Fruit fly (Drosophila melanogaster) whole organism, embryonic: ENCODE data around the gene CG7903.

Source experiments
- Aef1 ChIP-seq: fragments of 200-800 bp; sonication (Bioruptor generic); IDR thresholded peaks from 3 replicates; pipeline ENCODE4 v1.3.6; 2022; ENCODE audit warnings: missing biosample characterization, missing genetic modification characterization
- B-H1 ChIP-seq: fragments of 200-800 bp; sonication (Bioruptor generic); IDR thresholded peaks from 3 replicates; pipeline ENCODE4 v1.3.6; 2022; ENCODE audit warnings: missing biosample characterization, missing genetic modification characterization
- C15 ChIP-seq: fragments of 200-800 bp; sonication (Bioruptor generic); IDR thresholded peaks from 3 replicates; pipeline ENCODE4 v1.3.6; 2022; ENCODE audit warnings: missing biosample characterization, missing genetic modification characterization
- CG1024 ChIP-seq: fragments of 200-800 bp; sonication (Bioruptor generic); IDR thresholded peaks from 2 replicates; pipeline ENCODE4 v1.3.6; 2022; ENCODE audit warnings: missing biosample characterization, missing genetic modification characterization
- CG10267 ChIP-seq: fragments of 200-800 bp; sonication (Bioruptor generic); optimal IDR thresholded peaks from 2 replicates; lab custom pipeline; 2018; ENCODE audit warnings: missing biosample characterization, mild to moderate bottlenecking, missing genetic modification characterization, moderate library complexity
- CG12071 ChIP-seq: fragments of 200-800 bp; sonication (Bioruptor generic); optimal IDR thresholded peaks from 3 replicates; lab custom pipeline; 2018; ENCODE audit warnings: missing biosample characterization, mild to moderate bottlenecking, missing genetic modification characterization
- CG12391 ChIP-seq: fragments of 200-800 bp; sonication (Bioruptor generic); optimal IDR thresholded peaks from 3 replicates; lab custom pipeline; 2018; ENCODE audit warnings: missing biosample characterization, mild to moderate bottlenecking, missing genetic modification characterization, moderate library complexity
- CG12769 ChIP-seq: fragments of 200-800 bp; sonication (Bioruptor generic); optimal IDR thresholded peaks from 2 replicates; lab custom pipeline; 2019; ENCODE audit warnings: missing biosample characterization, mild to moderate bottlenecking, missing genetic modification characterization, moderate library complexity
- CG13296 ChIP-seq: fragments of 200-800 bp; sonication (Bioruptor generic); optimal IDR thresholded peaks from 3 replicates; lab custom pipeline; 2018; ENCODE audit warnings: missing biosample characterization, mild to moderate bottlenecking, missing genetic modification characterization
- CG13624 ChIP-seq: fragments of 200-800 bp; sonication (Bioruptor generic); optimal IDR thresholded peaks from 2 replicates; lab custom pipeline; 2016; ENCODE audit warnings: missing biosample characterization, missing genetic modification characterization
- CG13894 ChIP-seq: fragments of 200-800 bp; sonication (Bioruptor generic); optimal IDR thresholded peaks from 3 replicates; lab custom pipeline; 2018; ENCODE audit warnings: missing biosample characterization, mild to moderate bottlenecking, missing genetic modification characterization, moderate library complexity
- CG14050 ChIP-seq: fragments of 200-800 bp; sonication (Bioruptor generic); IDR thresholded peaks from 3 replicates; pipeline ENCODE4 v1.3.6; 2022; ENCODE audit warnings: missing biosample characterization, missing genetic modification characterization
- CG14965 ChIP-seq: fragments of 200-800 bp; sonication (Bioruptor generic); optimal IDR thresholded peaks from 2 replicates; lab custom pipeline; 2016; ENCODE audit warnings: missing biosample characterization, missing genetic modification characterization, borderline replicate concordance
- CG1529 ChIP-seq: fragments of 200-800 bp; sonication (Bioruptor generic); optimal IDR thresholded peaks from 3 replicates; lab custom pipeline; 2018; ENCODE audit warnings: missing biosample characterization, missing genetic modification characterization
- CG1647 ChIP-seq: fragments of 200-800 bp; sonication (Bioruptor generic); optimal IDR thresholded peaks from 3 replicates; lab custom pipeline; 2016; ENCODE audit warnings: missing biosample characterization, missing genetic modification characterization
- CG16813 ChIP-seq: fragments of 200-800 bp; sonication (Bioruptor generic); IDR thresholded peaks from 3 replicates; pipeline ENCODE4 v1.3.6; 2022; ENCODE audit warnings: missing biosample characterization, missing genetic modification characterization; ENCODE audit not compliant: partially characterized antibody
- CG18262 ChIP-seq: fragments of 200-800 bp; optimal IDR thresholded peaks from 3 replicates; lab custom pipeline; 2019; ENCODE audit warnings: missing biosample characterization, mild to moderate bottlenecking, missing genetic modification characterization, moderate library complexity
- CG33557 ChIP-seq: fragments of 200-800 bp; sonication (Bioruptor generic); optimal IDR thresholded peaks from 2 replicates; lab custom pipeline; 2019; ENCODE audit warnings: missing biosample characterization, mild to moderate bottlenecking, missing genetic modification characterization, moderate library complexity
- CG4730 ChIP-seq: fragments of 200-800 bp; sonication (Bioruptor generic); IDR thresholded peaks from 2 replicates; pipeline ENCODE4 v1.3.6; 2022; ENCODE audit warnings: missing biosample characterization, missing genetic modification characterization
- CG7963 ChIP-seq: fragments of 200-800 bp; sonication (Bioruptor generic); IDR thresholded peaks from 3 replicates; pipeline ENCODE4 v1.3.6; 2022; ENCODE audit warnings: missing biosample characterization, missing genetic modification characterization; ENCODE audit not compliant: partially characterized antibody
- CG9609 ChIP-seq: fragments of 200-800 bp; sonication (Bioruptor generic); optimal IDR thresholded peaks from 3 replicates; lab custom pipeline; 2016; ENCODE audit warnings: missing biosample characterization, missing genetic modification characterization
- Dbx ChIP-seq: fragments of 200-800 bp; sonication (Bioruptor generic); IDR thresholded peaks from 3 replicates; pipeline ENCODE4 v1.3.6; 2022; ENCODE audit warnings: missing biosample characterization, missing genetic modification characterization
- E2f2 ChIP-seq: fragments of 200-800 bp; sonication (Bioruptor generic); IDR thresholded peaks from 2 replicates; pipeline ENCODE4 v1.3.6; 2022; ENCODE audit warnings: missing biosample characterization, missing genetic modification characterization
- HHEX ChIP-seq: fragments of 200-800 bp; sonication (Bioruptor generic); optimal IDR thresholded peaks from 3 replicates; lab custom pipeline; 2017; ENCODE audit warnings: missing biosample characterization, mild to moderate bottlenecking, missing genetic modification characterization, missing genetic modification reagents
- Hand ChIP-seq: fragments of 200-800 bp; sonication (Bioruptor generic); optimal IDR thresholded peaks from 2 replicates; lab custom pipeline; 2017; ENCODE audit warnings: mild to moderate bottlenecking, missing biosample characterization, missing genetic modification reagents, missing genetic modification characterization
- Med ChIP-seq: fragments of 200-800 bp; sonication (Bioruptor generic); peaks from one replicate; lab custom pipeline; 2016; ENCODE audit warnings: missing biosample characterization, missing genetic modification characterization, mild to moderate bottlenecking, inconsistent platforms, moderate library complexity
- Oaz ChIP-seq: fragments of 200-800 bp; sonication (Bioruptor generic); IDR thresholded peaks from 2 replicates; pipeline ENCODE4 v1.3.6; 2022; ENCODE audit warnings: missing biosample characterization, missing genetic modification characterization
- PHDP ChIP-seq: fragments of 200-800 bp; sonication (Bioruptor generic); optimal IDR thresholded peaks from 3 replicates; lab custom pipeline; 2018; ENCODE audit warnings: missing biosample characterization, mild to moderate bottlenecking, missing genetic modification characterization, moderate library complexity
- Poxn ChIP-seq: fragments of 200-800 bp; sonication (Bioruptor generic); IDR thresholded peaks from 2 replicates; pipeline ENCODE4 v1.3.6; 2022; ENCODE audit warnings: missing biosample characterization, missing genetic modification characterization
- TFAM ChIP-seq: fragments of 200-800 bp; sonication (Bioruptor generic); optimal IDR thresholded peaks from 2 replicates; lab custom pipeline; 2017; ENCODE audit warnings: missing biosample characterization, missing genetic modification characterization, inconsistent platforms
- Tbp ChIP-seq: fragments of >200 bp; optimal IDR thresholded peaks from 2 replicates; lab custom pipeline; 2018; ENCODE audit warnings: missing biosample characterization, missing genetic modification characterization
- az2 ChIP-seq: fragments of 200-800 bp; sonication (Bioruptor generic); optimal IDR thresholded peaks from 3 replicates; lab custom pipeline; 2016; ENCODE audit warnings: missing biosample characterization, missing genetic modification characterization
- bowl ChIP-seq: fragments of 200-800 bp; sonication (Bioruptor generic); IDR thresholded peaks from 2 replicates; pipeline ENCODE4 v1.3.6; 2022; ENCODE audit warnings: missing biosample characterization, missing genetic modification characterization
- btn ChIP-seq: fragments of 200-800 bp; sonication (Bioruptor generic); optimal IDR thresholded peaks from 2 replicates; lab custom pipeline; 2016; ENCODE audit warnings: missing biosample characterization, missing genetic modification characterization
- crol ChIP-seq: fragments of 200-800 bp; sonication (Bioruptor generic); IDR thresholded peaks from 2 replicates; pipeline ENCODE4 v1.3.6; 2022; ENCODE audit warnings: missing biosample characterization, missing genetic modification characterization
- crp ChIP-seq, 2 experiments: fragments of 200-800 bp; sonication (Bioruptor generic); optimal IDR thresholded peaks; 2 replicates in 1 of 2; 3 replicates in 1 of 2; lab custom pipeline; 2017; ENCODE audit warnings: missing biosample characterization in 2 of 2, missing genetic modification characterization in 2 of 2, mild to moderate bottlenecking in 1 of 2, moderate library complexity in 1 of 2
- disco-r ChIP-seq: fragments of 200-800 bp; sonication (Bioruptor generic); optimal IDR thresholded peaks from 2 replicates; lab custom pipeline; 2016; ENCODE audit warnings: missing biosample characterization, missing genetic modification characterization
- en ChIP-seq: fragments of 200-800 bp; sonication (Bioruptor generic); optimal IDR thresholded peaks from 2 replicates; lab custom pipeline; 2016; ENCODE audit warnings: missing biosample characterization, missing genetic modification characterization
- ind ChIP-seq: fragments of 200-800 bp; sonication (Bioruptor generic); optimal IDR thresholded peaks from 3 replicates; lab custom pipeline; 2016; ENCODE audit warnings: missing biosample characterization, missing genetic modification characterization
- insv ChIP-seq, 2 experiments: fragments of 200-800 bp; sonication (Bioruptor generic); optimal IDR thresholded peaks; 3 replicates each; lab custom pipeline; 2016 to 2018; ENCODE audit warnings: missing biosample characterization in 2 of 2, missing genetic modification characterization in 2 of 2
- inv ChIP-seq: fragments of 200-800 bp; sonication (Bioruptor generic); IDR thresholded peaks from 2 replicates; pipeline ENCODE4 v1.3.6; 2022; ENCODE audit warnings: missing biosample characterization, missing genetic modification characterization; ENCODE audit not compliant: partially characterized antibody
- jing ChIP-seq: fragments of 200-800 bp; sonication (Bioruptor generic); optimal IDR thresholded peaks from 2 replicates; lab custom pipeline; 2018; ENCODE audit warnings: missing biosample characterization, mild to moderate bottlenecking, missing genetic modification characterization
- maf-S ChIP-seq: fragments of 200-800 bp; sonication (Bioruptor generic); optimal IDR thresholded peaks from 2 replicates; lab custom pipeline; 2016; ENCODE audit warnings: missing biosample characterization, missing genetic modification characterization
- onecut ChIP-seq: fragments of 200-800 bp; sonication (Bioruptor generic); IDR thresholded peaks from 2 replicates; pipeline ENCODE4 v1.3.6; 2022; ENCODE audit warnings: missing biosample characterization, missing genetic modification characterization
- sc ChIP-seq, 3 experiments: fragments of >200 bp in 2 of 3; fragments of 200-800 bp in 1 of 3; sonication (Bioruptor generic) in 1 of 3; optimal IDR thresholded peaks; 2 replicates in 2 of 3; 3 replicates in 1 of 3; lab custom pipeline; 2017; ENCODE audit warnings: mild to moderate bottlenecking in 1 of 3, missing biosample characterization in 1 of 3, missing genetic modification characterization in 1 of 3, missing genetic modification reagents in 1 of 3
- stc ChIP-seq: fragments of 200-800 bp; sonication (Bioruptor generic); IDR thresholded peaks from 2 replicates; pipeline ENCODE4 v1.3.6; 2022; ENCODE audit warnings: missing biosample characterization, missing genetic modification characterization
- sug ChIP-seq: fragments of 200-800 bp; optimal IDR thresholded peaks from 2 replicates; lab custom pipeline; 2019; ENCODE audit warnings: missing biosample characterization, mild to moderate bottlenecking, missing genetic modification characterization, moderate library complexity
- usp ChIP-seq: fragments of >200 bp; optimal IDR thresholded peaks from 2 replicates; lab custom pipeline; 2017; ENCODE audit warnings: missing biosample characterization, missing genetic modification characterization
- zen2 ChIP-seq: fragments of 200-800 bp; sonication (Bioruptor generic); IDR thresholded peaks from 3 replicates; pipeline ENCODE4 v1.3.6; 2022; ENCODE audit warnings: missing biosample characterization, missing genetic modification characterization; ENCODE audit not compliant: partially characterized antibody
- zfh1 ChIP-seq: fragments of 200-800 bp; sonication (Bioruptor generic); IDR thresholded peaks from 3 replicates; pipeline ENCODE4 v1.3.6; 2022; ENCODE audit warnings: missing biosample characterization, missing genetic modification characterization

The CG7903 gene

DNA sequence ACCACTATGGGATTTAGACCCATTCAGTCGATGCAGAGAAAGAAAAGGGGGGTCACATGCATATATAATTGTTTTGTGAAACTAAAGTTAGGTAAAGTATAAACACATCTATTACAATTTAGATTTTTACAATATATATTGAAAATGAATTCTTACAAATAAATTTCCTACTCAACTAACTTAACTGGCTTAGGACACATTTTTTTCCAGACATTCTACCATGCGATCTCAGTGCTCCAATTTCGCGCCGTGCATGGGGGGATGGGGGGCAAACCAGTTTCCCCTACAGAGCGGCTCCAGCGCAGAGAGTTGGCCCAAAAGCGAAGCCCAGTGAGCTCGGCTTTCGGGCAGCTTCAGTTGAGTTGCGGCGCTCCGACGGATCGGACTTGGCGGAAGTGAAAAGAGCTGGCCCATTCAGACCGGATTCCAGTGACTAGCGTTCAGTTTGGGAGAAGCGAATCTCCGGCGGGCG lies 11.9 kb downstream of the CG7903 start, which contains the start of gene CG7896 (continued):
- no peak for TF ChIP-seq CG16813 (GFP tag; lab: Robert Waterston, UW)
- peak; percentile 61 for TF ChIP-seq CG33557 (GFP tag; lab: Kevin White, UChicago)
- peak; percentile 74 for TF ChIP-seq CG4730 (GFP tag; lab: Robert Waterston, UW)
- TF ChIP-seq maf-S (GFP tag; lab: Kevin White, UChicago): no peak
- TF ChIP-seq CG13624 (GFP tag; lab: Kevin White, UChicago): no peak
- peak; percentile 67 for TF ChIP-seq CG12769 (tag; lab: Kevin White, UChicago)
- TF ChIP-seq CG14050 (GFP tag; lab: Robert Waterston, UW): peak; percentile 71; the same call in 2 of the 3 replicates
- TF ChIP-seq Hand (GFP tag; lab: Kevin White, UChicago): peak; percentile 17
- TF ChIP-seq crp (GFP tag; optimal IDR thresholded peaks at IDR 0.05; lab: Kevin White, UChicago): peak in 1 of 2 experiments; percentile 11
- TF ChIP-seq Oaz (GFP tag; lab: Robert Waterston, UW): peak; percentile 82
- no peak for TF ChIP-seq CG7963 (GFP tag; lab: Robert Waterston, UW)
- TF ChIP-seq Poxn: no peak
- peak; percentile 56 for TF ChIP-seq PHDP (tag; lab: Kevin White, UChicago)
- peak; percentile 53 for TF ChIP-seq sug (tag; lab: Kevin White, UChicago)
- TF ChIP-seq zen2: no peak
- no peak for TF ChIP-seq C15 (GFP tag; lab: Robert Waterston, UW)
- no peak for TF ChIP-seq btn (GFP tag; lab: Kevin White, UChicago)
- TF ChIP-seq CG10267: peak; percentile 55
- peak; percentile 82 for TF ChIP-seq CG18262 (tag; lab: Kevin White, UChicago)
- TF ChIP-seq HHEX: peak; percentile 67
- peak; percentile 42 for TF ChIP-seq CG1529 (GFP tag; lab: Kevin White, UChicago)
- TF ChIP-seq disco-r (GFP tag; lab: Kevin White, UChicago): no peak
- no peak for TF ChIP-seq inv
- TF ChIP-seq CG13296 (GFP tag; lab: Kevin White, UChicago): peak; percentile 69
- TF ChIP-seq zfh1 (GFP tag; lab: Robert Waterston, UW): peak; percentile 81
- no peak for TF ChIP-seq TFAM (GFP tag; lab: Kevin White, UChicago)
- peak; percentile 27 for TF ChIP-seq CG12071 (GFP tag; lab: Kevin White, UChicago)
- peak; percentile 59 for TF ChIP-seq onecut (GFP tag; lab: Robert Waterston, UW)
- peak; percentile 57; the same call in 2 of the 3 replicates for TF ChIP-seq B-H1
- no peak for TF ChIP-seq bowl
- TF ChIP-seq jing (GFP tag; lab: Kevin White, UChicago): peak; percentile 8
- TF ChIP-seq E2f2: peak; percentile 55; the same call in 1 of the 2 replicates
- TF ChIP-seq CG9609 (GFP tag; lab: Kevin White, UChicago): no peak
- peak; percentile 60 for TF ChIP-seq ind (GFP tag; lab: Kevin White, UChicago)
- TF ChIP-seq en: no peak
- peak; percentile 80 for TF ChIP-seq stc (GFP tag; lab: Robert Waterston, UW)
- TF ChIP-seq az2: peak; percentile 69
- TF ChIP-seq Dbx (GFP tag; lab: Robert Waterston, UW): peak; percentile 80
- no peak for TF ChIP-seq insv (GFP tag; optimal IDR thresholded peaks at IDR 0.05; lab: Kevin White, UChicago)
- TF ChIP-seq CG1024 (GFP tag; lab: Robert Waterston, UW): no peak
- TF ChIP-seq CG12391 (tag; lab: Kevin White, UChicago): peak; percentile 65
- TF ChIP-seq crol (GFP tag; lab: Robert Waterston, UW): 0 out of 2 replicates have a peak, but pooled peaks have one; percentile 28
- no peak for TF ChIP-seq sc (optimal IDR thresholded peaks at IDR 0.05; lab: Kevin White, UChicago)
- peak; percentile 18 for TF ChIP-seq sc (GFP tag; optimal IDR thresholded peaks at IDR 0.05; lab: Kevin White, UChicago)
- TF ChIP-seq Aef1: peak; percentile 82
- no peak for TF ChIP-seq Tbp (GFP tag; lab: Kevin White, UChicago)
- no peak for TF ChIP-seq usp
- TF ChIP-seq Med (GFP tag; lab: Kevin White, UChicago): peak; percentile 87
- no peak for TF ChIP-seq CG1647
- no peak for TF ChIP-seq CG13894
- no peak for TF ChIP-seq CG14965 (GFP tag; lab: Kevin White, UChicago)
